Worm (Caenorhabditis elegans) whole organism, L2 larva: ENCODE data around the gene Y75B12B.11.

Experiments
- Y55F3AM.14 ChIP-seq: fragments of 200-800 bp; sonication (Bioruptor generic); optimal IDR thresholded peaks from 2 replicates; lab custom pipeline; 2018; ENCODE audit warnings: mild to moderate bottlenecking, missing genetic modification characterization, missing compliant biosample characterization
- ceh-82 ChIP-seq: fragments of 150-350 bp; optimal IDR thresholded peaks from 2 replicates; lab custom pipeline; 2014; ENCODE audit warnings: missing biosample characterization, missing genetic modification characterization
- fos-1 ChIP-seq: fragments of 150-350 bp; optimal IDR thresholded peaks from 2 replicates; lab custom pipeline; 2014; ENCODE audit warnings: missing biosample characterization, missing genetic modification characterization
- lsy-2 ChIP-seq, 2 experiments: fragments of 150-350 bp in 1 of 2; sonication (generic microtip) in 1 of 2; optimal IDR thresholded peaks; 2 replicates each; lab custom pipeline; 2014 to 2017; ENCODE audit warnings: missing biosample characterization in 2 of 2, missing genetic modification characterization in 2 of 2
- mab-5 ChIP-seq: fragments of 150-350 bp; optimal IDR thresholded peaks from 2 replicates; lab custom pipeline; 2014; ENCODE audit warnings: missing biosample characterization, missing genetic modification characterization
- mdl-1 ChIP-seq, 2 experiments: fragments of 150-350 bp in 1 of 2; sonication (generic microtip) in 1 of 2; optimal IDR thresholded peaks; 2 replicates each; lab custom pipeline; 2017; ENCODE audit warnings: missing biosample characterization in 2 of 2, missing genetic modification characterization in 2 of 2
- nhr-25 ChIP-seq: fragments of 150-350 bp; sonication (generic microtip); optimal IDR thresholded peaks from 3 replicates; lab custom pipeline; 2014; ENCODE audit warnings: missing biosample characterization, missing genetic modification characterization
- nhr-6 ChIP-seq: fragments of 150-350 bp; optimal IDR thresholded peaks from 2 replicates; lab custom pipeline; 2014; ENCODE audit warnings: missing biosample characterization, missing genetic modification characterization
- nhr-77 ChIP-seq: fragments of 150-350 bp; optimal IDR thresholded peaks from 2 replicates; lab custom pipeline; 2014; ENCODE audit warnings: missing biosample characterization, missing genetic modification characterization
- skn-1 ChIP-seq: sonication (generic microtip); optimal IDR thresholded peaks from 2 replicates; lab custom pipeline; 2017; ENCODE audit warnings: missing biosample characterization, missing genetic modification characterization

ce11 chrV:15175459-15175858 is 15.6 kb upstream of the Y75B12B.11 start, which contains the start of gene clec-47:
- TF ChIP-seq skn-1 (tag; lab: Kevin White, UChicago) (no peak), fos-1 (tag; lab: Kevin White, UChicago) (no peak), nhr-6 (tag; lab: Kevin White, UChicago) (no peak), lsy-2 (tag; optimal IDR thresholded peaks at IDR 0.05; lab: Kevin White, UChicago) (no peak), nhr-25 (tag; lab: Kevin White, UChicago) (no peak), mdl-1 (tag; optimal IDR thresholded peaks at IDR 0.05; lab: Kevin White, UChicago) (no peak), ceh-82 (no peak), nhr-77 (no peak), mab-5 (tag; lab: Kevin White, UChicago) (no peak), Y55F3AM.14 (GFP tag; lab: Kevin White, UChicago) (no peak)
